Fruit fly (Drosophila melanogaster): ENCODE results near the gene Fas1.

- no peak for TF ChIP-seq psq (optimal IDR thresholded peaks at IDR 0.05)
- no peak for TF ChIP-seq ttk (optimal IDR thresholded peaks at IDR 0.05)
- TF ChIP-seq h (optimal IDR thresholded peaks at IDR 0.05) = no peak
- no peak for TF ChIP-seq Sin3A (optimal IDR thresholded peaks at IDR 0.05)
- no peak for TF ChIP-seq Myc (optimal IDR thresholded peaks at IDR 0.05)
- no peak for TF ChIP-seq insv (optimal IDR thresholded peaks at IDR 0.05)
Observed at dm6 chr3R:16632698-16633097, 7.7 kb downstream of the Fas1 start.
